Worm (Caenorhabditis elegans) whole organism, young adult: Measurements from ENCODE around the gene slo-1.

Experiments used
- B0019.2 ChIP-seq: fragments of 200-800 bp; sonication (Bioruptor generic); conservative IDR thresholded peaks from 2 replicates; pipeline ENCODE4 v1.3.6; 2022; ENCODE audit warnings: missing genetic modification reagents, missing genetic modification characterization, missing compliant biosample characterization
- B0035.1 ChIP-seq: sonication (generic microtip); optimal IDR thresholded peaks from 2 replicates; lab custom pipeline; 2016; ENCODE audit warnings: missing genetic modification characterization, mild to moderate bottlenecking, missing compliant biosample characterization, missing genotype, missing genetic modification reagents
- B0261.1 ChIP-seq: sonication (generic microtip); optimal IDR thresholded peaks from 2 replicates; lab custom pipeline; 2016; ENCODE audit warnings: mild to moderate bottlenecking, missing genetic modification characterization, moderate library complexity, missing compliant biosample characterization
- F10E7.11 ChIP-seq: sonication (generic microtip); optimal IDR thresholded peaks from 2 replicates; lab custom pipeline; 2017; ENCODE audit warnings: mild to moderate bottlenecking, missing genetic modification characterization, moderate library complexity, missing compliant biosample characterization
- F22D6.2 ChIP-seq: sonication (generic microtip); optimal IDR thresholded peaks from 2 replicates; lab custom pipeline; 2016; ENCODE audit warnings: mild to moderate bottlenecking, missing genetic modification characterization, missing compliant biosample characterization
- F23B12.7 ChIP-seq: sonication (generic microtip); optimal IDR thresholded peaks from 2 replicates; lab custom pipeline; 2017; ENCODE audit warnings: missing genetic modification characterization, mild to moderate bottlenecking, missing compliant biosample characterization, antibody characterized with exemption, moderate library complexity; ENCODE audit not compliant: insufficient read depth
- F57C9.4 ChIP-seq: sonication (generic microtip); optimal IDR thresholded peaks from 2 replicates; lab custom pipeline; 2017; ENCODE audit warnings: mild to moderate bottlenecking, missing genetic modification characterization, missing compliant biosample characterization
- K12H6.12 ChIP-seq: fragments of 200-800 bp; sonication (Bioruptor generic); optimal IDR thresholded peaks from 2 replicates; lab custom pipeline; 2018; ENCODE audit warnings: mild to moderate bottlenecking, missing genetic modification characterization, missing compliant biosample characterization
- T07F8.4 ChIP-seq: sonication (generic microtip); optimal IDR thresholded peaks from 2 replicates; lab custom pipeline; 2016; ENCODE audit warnings: mild to moderate bottlenecking, missing genetic modification characterization, moderate library complexity, missing compliant biosample characterization
- T26A5.8 ChIP-seq: sonication (generic microtip); optimal IDR thresholded peaks from 2 replicates; lab custom pipeline; 2016; ENCODE audit warnings: missing genetic modification characterization, missing compliant biosample characterization
- ZK185.1 ChIP-seq: sonication (generic microtip); optimal IDR thresholded peaks from 2 replicates; lab custom pipeline; 2016; ENCODE audit warnings: mild to moderate bottlenecking, missing genetic modification characterization, missing compliant biosample characterization; ENCODE audit not compliant: poor library complexity, severe bottlenecking
- ama-1 ChIP-seq, 3 experiments: fragments of 150-350 bp in 1 of 3; sonication (generic microtip) in 2 of 3; optimal IDR thresholded peaks; 2 replicates each; lab custom pipeline; 2014 to 2018; ENCODE audit warnings: missing biosample characterization in 2 of 3, missing genetic modification characterization in 2 of 3, missing genetic modification reagents in 2 of 3
- attf-5 ChIP-seq: fragments of 200-800 bp; sonication (Bioruptor generic); optimal IDR thresholded peaks from 2 replicates; lab custom pipeline; 2018; ENCODE audit warnings: mild to moderate bottlenecking, missing genetic modification characterization, missing compliant biosample characterization
- cebp-2 ChIP-seq: fragments of 200-800 bp; sonication (Bioruptor generic); IDR thresholded peaks from 2 replicates; pipeline ENCODE4 v1.3.6; 2022; ENCODE audit warnings: missing genetic modification characterization, missing compliant biosample characterization
- chd-7 ChIP-seq: sonication (generic microtip); optimal IDR thresholded peaks from 2 replicates; lab custom pipeline; 2016; ENCODE audit warnings: mild to moderate bottlenecking, missing genetic modification characterization, moderate library complexity, missing compliant biosample characterization
- dox-1 ChIP-seq: fragments of 200-800 bp; sonication (Bioruptor generic); IDR thresholded peaks from 2 replicates; pipeline ENCODE4 v1.3.6; 2022; ENCODE audit warnings: missing genetic modification reagents, missing genetic modification characterization, missing compliant biosample characterization
- dpff-1 ChIP-seq: sonication (generic microtip); optimal IDR thresholded peaks from 2 replicates; lab custom pipeline; 2017; ENCODE audit warnings: mild to moderate bottlenecking, missing genetic modification characterization, missing compliant biosample characterization
- dpl-1 ChIP-seq: fragments of 150-350 bp; optimal IDR thresholded peaks from 2 replicates; lab custom pipeline; 2014; ENCODE audit warnings: missing biosample characterization, missing genetic modification reagents, missing genetic modification characterization
- hmg-20 ChIP-seq: fragments of 200-800 bp; sonication (Bioruptor generic); IDR thresholded peaks from 2 replicates; pipeline ENCODE4 v1.3.6; 2022; ENCODE audit warnings: missing genetic modification reagents, missing genetic modification characterization, missing compliant biosample characterization
- let-526 ChIP-seq: fragments of 200-800 bp; sonication (Bioruptor generic); IDR thresholded peaks from 2 replicates; pipeline ENCODE4 v1.3.6; 2022; ENCODE audit warnings: missing genetic modification reagents, missing genetic modification characterization, missing compliant biosample characterization
- lsl-1 ChIP-seq: fragments of 200-800 bp; sonication (Bioruptor generic); optimal IDR thresholded peaks from 2 replicates; lab custom pipeline; 2018; ENCODE audit warnings: mild to moderate bottlenecking, missing genetic modification characterization, moderate library complexity, missing compliant biosample characterization
- mes-4 ChIP-seq: sonication (generic microtip); optimal IDR thresholded peaks from 2 replicates; lab custom pipeline; 2016; ENCODE audit warnings: missing genotype, missing genetic modification characterization, missing compliant biosample characterization
- nhr-120 ChIP-seq: fragments of 200-800 bp; sonication (Bioruptor generic); IDR thresholded peaks from 2 replicates; pipeline ENCODE4 v1.3.6; 2022; ENCODE audit warnings: missing genetic modification characterization, missing compliant biosample characterization
- nhr-80 ChIP-seq: sonication (generic microtip); optimal IDR thresholded peaks from 2 replicates; lab custom pipeline; 2016; ENCODE audit warnings: missing genetic modification characterization, missing compliant biosample characterization
- pbrm-1 ChIP-seq: fragments of 200-800 bp; sonication (Bioruptor generic); IDR thresholded peaks from 2 replicates; pipeline ENCODE4 v1.3.6; 2022; ENCODE audit warnings: missing genetic modification reagents, missing genetic modification characterization, missing compliant biosample characterization
- repo-1 ChIP-seq: sonication (generic microtip); optimal IDR thresholded peaks from 2 replicates; lab custom pipeline; 2017; ENCODE audit warnings: mild to moderate bottlenecking, missing genetic modification characterization, missing compliant biosample characterization
- rpc-1 ChIP-seq, 2 experiments: fragments of 150-350 bp in 1 of 2; sonication (generic microtip) in 1 of 2; optimal IDR thresholded peaks; 2 replicates each; lab custom pipeline; 2014 to 2018; ENCODE audit warnings: missing biosample characterization in 1 of 2, missing genetic modification characterization in 1 of 2, missing genetic modification reagents in 1 of 2, missing genotype in 1 of 2
- snpc-1.1 ChIP-seq: sonication (generic microtip); optimal IDR thresholded peaks from 2 replicates; lab custom pipeline; 2017; ENCODE audit warnings: missing genetic modification characterization, mild to moderate bottlenecking, missing compliant biosample characterization, antibody characterized with exemption, moderate library complexity, missing genotype, missing genetic modification reagents; ENCODE audit not compliant: insufficient read depth
- snpc-1.3 ChIP-seq: sonication (generic microtip); optimal IDR thresholded peaks from 2 replicates; lab custom pipeline; 2017; ENCODE audit warnings: missing genetic modification characterization, mild to moderate bottlenecking, missing compliant biosample characterization, antibody characterized with exemption, moderate library complexity, missing genotype, missing genetic modification reagents; ENCODE audit not compliant: insufficient read depth
- snpc-3.4 ChIP-seq: sonication (generic microtip); optimal IDR thresholded peaks from 2 replicates; lab custom pipeline; 2017; ENCODE audit warnings: missing genetic modification characterization, mild to moderate bottlenecking, missing compliant biosample characterization, antibody characterized with exemption, moderate library complexity, missing genotype, missing genetic modification reagents
- somi-1 ChIP-seq: fragments of 200-800 bp; sonication (Bioruptor generic); optimal IDR thresholded peaks from 2 replicates; lab custom pipeline; 2018; ENCODE audit warnings: mild to moderate bottlenecking, missing genetic modification characterization, missing compliant biosample characterization
- unc-130 ChIP-seq: sonication (generic microtip); optimal IDR thresholded peaks from 2 replicates; lab custom pipeline; 2016; ENCODE audit warnings: missing genetic modification reagents, missing genetic modification characterization, missing compliant biosample characterization
- zfh-2 ChIP-seq: fragments of 200-800 bp; sonication (Bioruptor generic); conservative IDR thresholded peaks from 2 replicates; pipeline ENCODE4 v1.3.6; 2022; ENCODE audit warnings: missing genetic modification reagents, missing genetic modification characterization, missing compliant biosample characterization
- ztf-18 ChIP-seq: sonication (generic microtip); optimal IDR thresholded peaks from 2 replicates; lab custom pipeline; 2016; ENCODE audit warnings: missing genotype, mild to moderate bottlenecking, missing genetic modification characterization, missing compliant biosample characterization
- ztf-3 ChIP-seq: fragments of 200-800 bp; sonication (Bioruptor generic); optimal IDR thresholded peaks from 2 replicates; lab custom pipeline; 2018; ENCODE audit warnings: mild to moderate bottlenecking, missing genetic modification characterization, missing compliant biosample characterization

slo-1 gene

DNA sequence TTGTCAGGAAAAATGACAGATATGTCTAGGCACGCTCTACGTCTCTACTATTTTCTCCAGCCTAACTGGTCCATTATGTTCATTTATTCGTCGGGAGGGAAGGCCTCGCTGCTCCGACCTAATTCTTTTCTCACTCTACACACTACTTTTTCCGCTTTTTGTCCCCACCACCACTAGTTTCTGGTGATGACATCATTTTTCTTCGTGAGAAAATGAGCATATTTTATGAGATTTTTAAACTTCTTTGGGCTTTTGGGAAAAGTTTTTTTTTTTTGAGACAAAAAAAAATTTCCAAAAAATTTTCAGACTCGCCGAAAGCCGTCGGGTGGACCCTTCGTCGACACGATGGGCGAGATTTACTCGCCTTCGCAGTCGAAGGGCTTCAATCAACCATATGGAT, at the start of gene slo-1:
Gene slo-1, plus strand, starts transcription at position 301 of the 400 bp plus-strand sequence.
- TF ChIP-seq T26A5.8 (tag; lab: Kevin White, UChicago) (no peak), K12H6.12 (tag; lab: Kevin White, UChicago) (no peak), B0035.1 (tag; lab: Kevin White, UChicago) (no peak), F23B12.7 (no peak), lsl-1 (no peak), mes-4 (tag; lab: Kevin White, UChicago) (no peak), dpff-1 (tag; lab: Kevin White, UChicago) (no peak), dpl-1 (no peak), pbrm-1 (GFP tag; lab: Robert Waterston, UW) (no peak)

DNA sequence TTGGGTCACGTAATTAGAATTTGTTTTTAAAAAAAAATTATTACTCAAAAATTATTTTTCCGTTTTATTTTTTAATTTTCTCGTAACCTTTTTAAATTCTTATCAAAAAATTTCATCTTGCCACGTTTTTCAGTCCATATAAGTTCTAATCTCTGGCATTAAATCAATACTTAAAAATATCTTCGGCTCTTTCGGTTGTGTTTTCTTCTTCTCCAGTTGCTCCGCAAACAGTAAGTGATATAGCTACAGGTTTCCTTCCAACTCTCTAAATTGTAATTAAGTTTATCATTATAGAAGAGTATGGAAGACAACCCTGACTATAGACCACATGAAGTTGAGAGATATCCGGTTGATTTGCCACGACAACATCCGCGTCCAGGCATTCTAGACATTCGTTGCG, 47.9 kb upstream of the slo-1 start, which contains the start of gene ZK228.1:
Gene ZK228.1, plus strand, starts transcription at position 301 of the 400 bp plus-strand sequence.
- TF ChIP-seq snpc-3.4 (no peak), B0019.2 (GFP tag; lab: Robert Waterston, UW) (no peak), repo-1 (tag; lab: Kevin White, UChicago) (no peak), hmg-20 (GFP tag; lab: Robert Waterston, UW) (no peak), zfh-2 (GFP tag; lab: Robert Waterston, UW) (no peak), unc-130 (GFP tag; lab: Kevin White, UChicago) (no peak)

ce11 chrV:18456574-18456973, 35.5 kb upstream of the slo-1 start, which contains the start of gene ZK228.10:
Gene ZK228.10, plus strand, starts transcription at chrV:18456874.
- no peak for TF ChIP-seq F23B12.7
- no peak for TF ChIP-seq somi-1
- TF ChIP-seq snpc-1.3, result no peak
- TF ChIP-seq rpc-1 (optimal IDR thresholded peaks at IDR 0.05; lab: Kevin White, UChicago), result no peak
- TF ChIP-seq rpc-1 (tag; optimal IDR thresholded peaks at IDR 0.05; lab: Kevin White, UChicago), result no peak
- TF ChIP-seq ztf-3 (GFP tag; lab: Kevin White, UChicago), result no peak
- TF ChIP-seq ama-1 (optimal IDR thresholded peaks at IDR 0.05; lab: Kevin White, UChicago), result no peak
- no peak for TF ChIP-seq ama-1 (GFP tag; optimal IDR thresholded peaks at IDR 0.05; lab: Kevin White, UChicago)
- TF ChIP-seq F22D6.2 (tag; lab: Kevin White, UChicago), result no peak
- TF ChIP-seq dpff-1 (tag; lab: Kevin White, UChicago), result no peak
- TF ChIP-seq let-526 (GFP tag; lab: Robert Waterston, UW), result no peak
- TF ChIP-seq F10E7.11, result no peak
- TF ChIP-seq T07F8.4 (tag; lab: Kevin White, UChicago), result no peak
- no peak for TF ChIP-seq cebp-2
- no peak for TF ChIP-seq attf-5 (GFP tag; lab: Kevin White, UChicago)
- TF ChIP-seq chd-7 (tag; lab: Kevin White, UChicago), result no peak
- TF ChIP-seq F57C9.4 (tag; lab: Kevin White, UChicago), result no peak
- TF ChIP-seq snpc-1.1 (tag; lab: Kevin White, UChicago), result no peak
- no peak for TF ChIP-seq B0261.1 (tag; lab: Kevin White, UChicago)

ce11 chrV:18461200-18461728, 30.8 kb upstream of the slo-1 start, which contains the start of gene ZK228.3:
Gene ZK228.3, minus strand, starts transcription at chrV:18461250.
- no peak for TF ChIP-seq ztf-18 (tag; lab: Kevin White, UChicago)
- no peak for TF ChIP-seq somi-1
- no peak for TF ChIP-seq ZK185.1 (tag; lab: Kevin White, UChicago)
- peak; percentile 79 for TF ChIP-seq nhr-80 (tag; lab: Kevin White, UChicago)
- no peak for TF ChIP-seq nhr-120 (GFP tag; lab: Robert Waterston, UW)
- TF ChIP-seq dox-1 (GFP tag; lab: Robert Waterston, UW), result peak; percentile 9; the same call in 1 of the 2 replicates
